Worm (Caenorhabditis elegans) whole organism, L2 larva: ENCODE measurements around the gene Y75B12B.1.
"Not testable (repeated sequence)": the region's sequence is repeated elsewhere in the genome, so short reads cannot be mapped to it uniquely, and the experiment has no call there.

Source experiments
- C34F6.9 ChIP-seq: fragments of 150-350 bp; optimal IDR thresholded peaks from 2 replicates; lab custom pipeline; 2014; ENCODE audit warnings: missing biosample characterization, missing genetic modification characterization
- F13H6.1 ChIP-seq: sonication (generic microtip); optimal IDR thresholded peaks from 2 replicates; lab custom pipeline; 2016; ENCODE audit warnings: missing genetic modification characterization, missing compliant biosample characterization
- R02D3.7 ChIP-seq: fragments of 150-350 bp; optimal IDR thresholded peaks from 2 replicates; lab custom pipeline; 2014; ENCODE audit warnings: missing biosample characterization, missing genetic modification characterization
- ZK546.5 ChIP-seq: sonication (generic microtip); optimal IDR thresholded peaks from 2 replicates; lab custom pipeline; 2017; ENCODE audit warnings: missing biosample characterization, missing genetic modification characterization
- aly-2 ChIP-seq: fragments of 150-350 bp; optimal IDR thresholded peaks from 2 replicates; lab custom pipeline; 2014; ENCODE audit warnings: missing biosample characterization, missing genetic modification characterization
- ceh-16 ChIP-seq: fragments of 150-350 bp; optimal IDR thresholded peaks from 2 replicates; lab custom pipeline; 2014; ENCODE audit warnings: missing biosample characterization, missing genetic modification characterization
- ceh-82 ChIP-seq: fragments of 150-350 bp; optimal IDR thresholded peaks from 2 replicates; lab custom pipeline; 2014; ENCODE audit warnings: missing biosample characterization, missing genetic modification characterization
- crh-2 ChIP-seq: sonication (generic microtip); optimal IDR thresholded peaks from 2 replicates; lab custom pipeline; 2017; ENCODE audit warnings: missing biosample characterization, missing genetic modification characterization
- dmd-4 ChIP-seq: sonication (generic microtip); optimal IDR thresholded peaks from 2 replicates; lab custom pipeline; 2017; ENCODE audit warnings: missing biosample characterization, missing genetic modification characterization
- elt-1 ChIP-seq: fragments of 150-350 bp; optimal IDR thresholded peaks from 2 replicates; lab custom pipeline; 2014; ENCODE audit warnings: missing biosample characterization, missing genetic modification characterization
- elt-3 ChIP-seq: sonication (generic microtip); optimal IDR thresholded peaks from 2 replicates; lab custom pipeline; 2017; ENCODE audit warnings: missing biosample characterization, missing genetic modification characterization
- fos-1 ChIP-seq: fragments of 150-350 bp; optimal IDR thresholded peaks from 2 replicates; lab custom pipeline; 2014; ENCODE audit warnings: missing biosample characterization, missing genetic modification characterization
- lin-13 ChIP-seq: fragments of 150-350 bp; optimal IDR thresholded peaks from 2 replicates; lab custom pipeline; 2014; ENCODE audit warnings: missing biosample characterization, missing genetic modification reagents, missing genetic modification characterization
- lin-39 ChIP-seq: fragments of 150-350 bp; optimal IDR thresholded peaks from 2 replicates; lab custom pipeline; 2014; ENCODE audit warnings: missing biosample characterization, missing genetic modification reagents, missing genetic modification characterization
- lsy-2 ChIP-seq, 2 experiments: fragments of 150-350 bp in 1 of 2; sonication (generic microtip) in 1 of 2; optimal IDR thresholded peaks; 2 replicates each; lab custom pipeline; 2014 to 2017; ENCODE audit warnings: missing biosample characterization in 2 of 2, missing genetic modification characterization in 2 of 2
- mab-5 ChIP-seq: fragments of 150-350 bp; optimal IDR thresholded peaks from 2 replicates; lab custom pipeline; 2014; ENCODE audit warnings: missing biosample characterization, missing genetic modification characterization
- mbf-1 ChIP-seq: sonication (generic microtip); optimal IDR thresholded peaks from 2 replicates; lab custom pipeline; 2017; ENCODE audit warnings: missing biosample characterization, missing genetic modification characterization
- mdl-1 ChIP-seq, 2 experiments: fragments of 150-350 bp in 1 of 2; sonication (generic microtip) in 1 of 2; optimal IDR thresholded peaks; 2 replicates each; lab custom pipeline; 2017; ENCODE audit warnings: missing biosample characterization in 2 of 2, missing genetic modification characterization in 2 of 2
- nhr-10 ChIP-seq: sonication (generic microtip); optimal IDR thresholded peaks from 2 replicates; lab custom pipeline; 2017; ENCODE audit warnings: missing biosample characterization, missing genetic modification characterization
- nhr-11 ChIP-seq: fragments of 150-350 bp; optimal IDR thresholded peaks from 2 replicates; lab custom pipeline; 2014; ENCODE audit warnings: missing biosample characterization, missing genetic modification characterization
- nhr-12 ChIP-seq: fragments of 150-350 bp; optimal IDR thresholded peaks from 2 replicates; lab custom pipeline; 2014; ENCODE audit warnings: missing biosample characterization, missing genetic modification characterization
- nhr-129 ChIP-seq: fragments of 150-350 bp; optimal IDR thresholded peaks from 2 replicates; lab custom pipeline; 2014; ENCODE audit warnings: missing biosample characterization, missing genetic modification characterization
- nhr-6 ChIP-seq: fragments of 150-350 bp; optimal IDR thresholded peaks from 2 replicates; lab custom pipeline; 2014; ENCODE audit warnings: missing biosample characterization, missing genetic modification characterization
- nhr-77 ChIP-seq: fragments of 150-350 bp; optimal IDR thresholded peaks from 2 replicates; lab custom pipeline; 2014; ENCODE audit warnings: missing biosample characterization, missing genetic modification characterization
- peb-1 ChIP-seq: fragments of 150-350 bp; optimal IDR thresholded peaks from 2 replicates; lab custom pipeline; 2014; ENCODE audit warnings: missing biosample characterization, missing genetic modification characterization
- sem-4 ChIP-seq: fragments of 150-350 bp; optimal IDR thresholded peaks from 2 replicates; lab custom pipeline; 2014; ENCODE audit warnings: missing biosample characterization, missing genetic modification reagents, missing genetic modification characterization
- skn-1 ChIP-seq: sonication (generic microtip); optimal IDR thresholded peaks from 2 replicates; lab custom pipeline; 2017; ENCODE audit warnings: missing biosample characterization, missing genetic modification characterization
- sma-9 ChIP-seq, 2 experiments: fragments of 150-350 bp in 1 of 2; sonication (generic microtip) in 1 of 2; optimal IDR thresholded peaks; 2 replicates each; lab custom pipeline; 2014 to 2016; ENCODE audit warnings: missing genetic modification characterization in 2 of 2, mild to moderate bottlenecking in 1 of 2, missing biosample characterization in 1 of 2, missing compliant biosample characterization in 1 of 2, missing genetic modification reagents in 1 of 2, moderate library complexity in 1 of 2
- snpc-4 ChIP-seq: fragments of 150-350 bp; optimal IDR thresholded peaks from 2 replicates; lab custom pipeline; 2014; ENCODE audit warnings: missing biosample characterization, missing genetic modification characterization
- unc-39 ChIP-seq: fragments of 150-350 bp; optimal IDR thresholded peaks from 2 replicates; lab custom pipeline; 2014; ENCODE audit warnings: missing biosample characterization, missing genetic modification characterization
- unc-55 ChIP-seq: fragments of 150-350 bp; sonication (generic microtip); optimal IDR thresholded peaks from 3 replicates; lab custom pipeline; 2014; ENCODE audit warnings: missing biosample characterization, missing genetic modification reagents, missing genetic modification characterization
- unc-62 ChIP-seq: fragments of 150-350 bp; optimal IDR thresholded peaks from 2 replicates; lab custom pipeline; 2014; ENCODE audit warnings: missing biosample characterization, missing genetic modification reagents, missing genetic modification characterization
- ztf-1 ChIP-seq: fragments of 200-800 bp; sonication (Bioruptor generic); conservative IDR thresholded peaks from 2 replicates; pipeline ENCODE4 v1.3.6; 2022; ENCODE audit warnings: missing genetic modification characterization, missing compliant biosample characterization
- ztf-4 ChIP-seq: fragments of 150-350 bp; optimal IDR thresholded peaks from 2 replicates; lab custom pipeline; 2014; ENCODE audit warnings: missing biosample characterization, missing genetic modification characterization

Y75B12B.1 gene

ce11 chrV:15207681-15208080 is 23.2 kb downstream of the Y75B12B.1 start, which contains the start of gene C41G6.12:
C41G6.12 (minus strand) TSS chrV:15207781.
- TF ChIP-seq sma-9 (GFP tag; optimal IDR thresholded peaks at IDR 0.05; lab: Kevin White, UChicago); sma-9 (tag; optimal IDR thresholded peaks at IDR 0.05; lab: Kevin White, UChicago); unc-62 (GFP tag; lab: Kevin White, UChicago); nhr-6 (tag; lab: Kevin White, UChicago): not testable (repeated sequence)
- TF ChIP-seq, all 48 proteins: peak for 0; not testable (repeated sequence) for 48

DNA sequence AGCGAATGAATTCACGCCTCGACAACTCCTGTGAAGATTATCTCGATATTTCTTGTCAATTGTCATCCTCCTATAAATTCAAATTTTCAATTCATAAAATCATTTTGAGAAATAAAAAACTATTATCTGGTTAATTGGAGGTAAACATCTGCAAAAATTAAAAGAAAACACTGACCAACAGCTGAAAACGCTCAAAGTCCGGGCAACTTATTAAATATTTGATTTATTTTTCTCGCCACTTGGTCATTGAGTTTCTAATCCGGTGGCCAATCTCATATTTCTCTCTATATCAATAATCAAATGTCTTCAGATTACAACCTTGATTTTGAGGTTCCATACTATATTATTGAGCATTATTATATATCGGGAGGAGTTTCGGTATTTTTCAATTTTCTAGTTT is 27.4 kb downstream of the Y75B12B.1 start, which contains the start of gene sri-24:
TSS of gene sri-24 (plus strand) at position 301 of the 400 bp plus-strand sequence.
- TF ChIP-seq fos-1; sem-4 (tag; lab: Kevin White, UChicago); lsy-2 (tag; optimal IDR thresholded peaks at IDR 0.05; lab: Kevin White, UChicago): not testable (repeated sequence)
- TF ChIP-seq, all 48 proteins: peak for 0; not testable (repeated sequence) for 48

DNA sequence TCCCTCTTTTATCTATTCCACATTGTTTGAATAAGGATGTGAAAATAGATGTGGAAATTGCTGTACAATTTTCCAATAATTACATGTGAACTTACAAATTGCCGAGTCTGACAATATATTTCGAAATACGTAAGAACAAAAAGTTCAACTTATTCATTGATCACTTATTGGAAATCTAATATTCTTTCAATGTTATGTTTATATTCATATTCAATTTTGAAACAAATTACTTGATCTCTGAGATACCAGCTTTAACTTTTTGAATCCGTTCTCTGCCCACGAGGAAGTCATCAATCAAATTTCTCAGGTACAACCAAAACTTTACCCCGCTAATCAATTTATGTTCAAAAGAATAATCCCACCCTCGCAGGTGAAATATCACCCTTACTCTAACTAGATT is 30.7 kb downstream of the Y75B12B.1 start, which contains the start of gene sri-26:
TSS of gene sri-26 (plus strand) at position 301 of the 400 bp plus-strand sequence.
- not testable (repeated sequence) for TF ChIP-seq nhr-11, nhr-77, C34F6.9 (tag; lab: Kevin White, UChicago)

DNA sequence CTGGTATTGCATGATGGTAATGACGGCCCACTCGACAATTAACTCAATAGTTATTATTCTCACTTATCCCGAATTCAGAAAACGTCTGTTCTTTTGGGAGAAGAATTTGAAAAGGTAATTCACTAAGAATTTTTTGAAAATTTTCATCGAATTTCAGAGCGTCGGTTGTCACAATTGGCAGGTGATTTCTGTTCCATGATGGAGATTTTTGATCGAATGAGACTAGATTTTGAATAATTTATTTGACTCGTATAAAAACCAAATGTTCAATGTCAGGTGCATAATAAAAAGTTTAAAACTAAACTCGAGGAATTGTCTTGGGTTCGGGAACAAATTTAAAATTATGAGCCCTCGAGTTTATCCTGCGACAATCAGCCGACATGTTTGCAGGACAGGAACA is 32.2 kb downstream of the Y75B12B.1 start, which contains the start of gene sri-25:
TSS of gene sri-25 (plus strand) at position 301 of the 400 bp plus-strand sequence.
- TF ChIP-seq mab-5 (tag; lab: Kevin White, UChicago) (no peak), unc-39 (tag; lab: Kevin White, UChicago) (no peak), F13H6.1 (tag; lab: Kevin White, UChicago) (no peak), nhr-10 (tag; lab: Kevin White, UChicago) (no peak), ztf-4 (tag; lab: Kevin White, UChicago) (no peak), sma-9 (GFP tag; optimal IDR thresholded peaks at IDR 0.05; lab: Kevin White, UChicago) (no peak), sma-9 (tag; optimal IDR thresholded peaks at IDR 0.05; lab: Kevin White, UChicago) (no peak), snpc-4 (tag; lab: Kevin White, UChicago) (no peak), ceh-16 (tag; lab: Kevin White, UChicago) (no peak), dmd-4 (tag; lab: Kevin White, UChicago) (no peak), peb-1 (no peak)

DNA sequence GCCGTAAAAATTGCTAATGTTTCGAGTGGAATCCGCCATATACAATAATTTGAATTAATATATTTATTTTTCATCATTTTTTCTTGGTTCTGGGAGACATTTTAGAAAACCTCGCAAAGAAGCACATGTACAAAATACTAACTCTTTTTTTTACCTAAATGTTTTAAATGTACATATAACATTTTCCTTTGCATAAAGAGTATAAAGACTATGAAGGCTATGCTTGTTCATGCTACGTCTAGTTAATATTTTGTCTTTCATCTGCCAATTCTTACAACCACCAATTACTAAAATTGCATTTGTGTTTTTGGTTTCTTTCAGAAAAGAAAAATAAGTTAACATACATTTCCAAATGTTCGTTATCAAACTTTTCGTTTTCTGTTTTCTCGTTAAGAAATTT is 36.8 kb downstream of the Y75B12B.1 start, which contains the start of gene irld-25:
TSS of gene irld-25 (plus strand) at position 301 of the 400 bp plus-strand sequence.
- TF ChIP-seq nhr-129 (tag; lab: Kevin White, UChicago) (no peak), sem-4 (tag; lab: Kevin White, UChicago) (no peak), sma-9 (GFP tag; optimal IDR thresholded peaks at IDR 0.05; lab: Kevin White, UChicago) (no peak), sma-9 (tag; optimal IDR thresholded peaks at IDR 0.05; lab: Kevin White, UChicago) (no peak), elt-1 (tag; lab: Kevin White, UChicago) (no peak), mdl-1 (tag; optimal IDR thresholded peaks at IDR 0.05; lab: Kevin White, UChicago) (no peak), unc-62 (GFP tag; lab: Kevin White, UChicago) (no peak), crh-2 (tag; lab: Kevin White, UChicago) (no peak), ztf-1 (GFP tag; lab: Robert Waterston, UW) (no peak), R02D3.7 (tag; lab: Kevin White, UChicago) (no peak), fos-1 (no peak), ceh-82 (tag; lab: Kevin White, UChicago) (no peak), ZK546.5 (no peak), nhr-12 (tag; lab: Kevin White, UChicago) (no peak), mab-5 (tag; lab: Kevin White, UChicago) (no peak), elt-3 (tag; lab: Kevin White, UChicago) (no peak), unc-55 (GFP tag; lab: Kevin White, UChicago) (no peak)
- TF ChIP-seq, all 48 proteins: peak for 0

DNA sequence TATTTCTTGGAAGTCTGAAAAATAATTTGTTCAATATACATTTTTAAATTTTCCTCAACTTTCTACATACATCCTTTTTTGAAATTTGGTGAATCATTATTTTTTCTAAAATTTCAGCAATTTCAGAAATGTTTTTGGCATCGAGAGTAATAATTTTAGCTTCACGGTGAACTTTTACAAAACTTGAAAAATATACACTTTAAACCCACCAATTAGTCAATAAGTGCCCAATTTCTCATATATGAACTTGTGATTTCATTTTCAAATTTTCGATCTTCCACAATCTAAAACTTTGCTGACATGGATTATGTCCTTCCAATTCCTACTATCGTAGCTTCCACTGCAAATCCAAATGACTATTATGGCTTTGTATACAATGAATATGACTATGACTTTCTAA is 39.2 kb downstream of the Y75B12B.1 start, which contains the start of gene srw-24:
TSS of gene srw-24 (plus strand) at position 301 of the 400 bp plus-strand sequence.
- TF ChIP-seq lin-39 (tag; lab: Kevin White, UChicago), result no peak
- no peak for TF ChIP-seq crh-2 (tag; lab: Kevin White, UChicago)
- no peak for TF ChIP-seq aly-2 (tag; lab: Kevin White, UChicago)
- no peak for TF ChIP-seq mbf-1 (tag; lab: Kevin White, UChicago)
- TF ChIP-seq R02D3.7 (tag; lab: Kevin White, UChicago), result no peak
- TF ChIP-seq nhr-129 (tag; lab: Kevin White, UChicago), result no peak
- no peak for TF ChIP-seq unc-55 (GFP tag; lab: Kevin White, UChicago)
- no peak for TF ChIP-seq skn-1
- no peak for TF ChIP-seq lin-13 (GFP tag; lab: Kevin White, UChicago)
- TF ChIP-seq ztf-4 (tag; lab: Kevin White, UChicago), result no peak
- no peak for TF ChIP-seq ceh-16 (tag; lab: Kevin White, UChicago)
- no peak for TF ChIP-seq mab-5 (tag; lab: Kevin White, UChicago)
- no peak for TF ChIP-seq mdl-1 (tag; optimal IDR thresholded peaks at IDR 0.05; lab: Kevin White, UChicago)
- TF ChIP-seq elt-1 (tag; lab: Kevin White, UChicago), result no peak
